In genomic region chrIII:13626692-13627091, ce11 we compare ENCODE assay signal across 2 worm cellular contexts.
TF ChIP-seq lines count a peak whose summit lies in the region.

Gene T12D8.5 (minus strand): TSS chrIII:13626786.

TF ChIP-seq in whole organism, L1 larva, 84 proteins besides CTCF, POLR2A, EP300 and RAD21 (continued from another document):
- TF ChIP-seq nhr-71 (tag; optimal IDR thresholded peaks at IDR 0.05; lab: Kevin White, UChicago) (peak; percentile 12), sox-4 (tag; optimal IDR thresholded peaks at IDR 0.05; lab: Kevin White, UChicago) (no peak), unc-98 (GFP tag; IDR thresholded peaks at IDR 0.05; lab: Robert Waterston, UW) (no peak), nhr-84 (tag; optimal IDR thresholded peaks at IDR 0.05; lab: Kevin White, UChicago) (no peak), lin-35 (GFP tag; optimal IDR thresholded peaks at IDR 0.05; lab: Kevin White, UChicago) (peak in 1 of 2 experiments; percentile 27), nhr-77 (tag; optimal IDR thresholded peaks at IDR 0.05; lab: Kevin White, UChicago) (no peak), rnt-1 (tag; optimal IDR thresholded peaks at IDR 0.05; lab: Kevin White, UChicago) (no peak), pax-3 (tag; optimal IDR thresholded peaks at IDR 0.05; lab: Kevin White, UChicago) (no peak), mep-1 (tag; optimal IDR thresholded peaks at IDR 0.05; lab: Kevin White, UChicago) (no peak), grh-1 (GFP tag; IDR thresholded peaks at IDR 0.05; lab: Robert Waterston, UW) (no peak), nhr-11 (tag; optimal IDR thresholded peaks at IDR 0.05; lab: Kevin White, UChicago) (no peak), snpc-4 (tag; optimal IDR thresholded peaks at IDR 0.05; lab: Kevin White, UChicago) (no peak), nhr-237 (tag; optimal IDR thresholded peaks at IDR 0.05; lab: Kevin White, UChicago) (no peak), sup-37 (GFP tag; optimal IDR thresholded peaks at IDR 0.05; lab: Kevin White, UChicago) (no peak)
TF ChIP-seq in whole organism, L1 larva: peak in this region for 4.

TF ChIP-seq in whole organism, L4 larva, 104 proteins besides CTCF, POLR2A, EP300 and RAD21 (continued from another document):
- no peak for TF ChIP-seq Y5F2A.4 (GFP tag; optimal IDR thresholded peaks at IDR 0.05; lab: Kevin White, UChicago)
- peak; percentile 23; the same call in 1 of the 2 replicates for TF ChIP-seq dmd-6 (GFP tag; IDR thresholded peaks at IDR 0.05; lab: Robert Waterston, UW)
- TF ChIP-seq saeg-2 (GFP tag; IDR thresholded peaks at IDR 0.05; lab: Robert Waterston, UW): no peak
- no peak for TF ChIP-seq ztf-11 (tag; optimal IDR thresholded peaks at IDR 0.05; lab: Kevin White, UChicago)
- no peak for TF ChIP-seq lin-15B (tag; optimal IDR thresholded peaks at IDR 0.05; lab: Kevin White, UChicago)
- no peak for TF ChIP-seq lin-39 (tag; optimal IDR thresholded peaks at IDR 0.05; lab: Kevin White, UChicago)
- TF ChIP-seq nhr-10 (tag; optimal IDR thresholded peaks at IDR 0.05; lab: Kevin White, UChicago): no peak
- TF ChIP-seq mep-1 (tag; optimal IDR thresholded peaks at IDR 0.05; lab: Kevin White, UChicago): peak; percentile 16
- no peak for TF ChIP-seq ceh-32 (tag; optimal IDR thresholded peaks at IDR 0.05; lab: Kevin White, UChicago; ENCODE audit: poor library complexity)
- TF ChIP-seq unc-130 (GFP tag; optimal IDR thresholded peaks at IDR 0.05; lab: Kevin White, UChicago): no peak
- TF ChIP-seq lsy-2 (tag; optimal IDR thresholded peaks at IDR 0.05; lab: Kevin White, UChicago): peak; percentile 13 to 37
- no peak for TF ChIP-seq ama-1 (optimal IDR thresholded peaks at IDR 0.05; lab: Kevin White, UChicago)
- no peak for TF ChIP-seq jun-1 (tag; optimal IDR thresholded peaks at IDR 0.05; lab: Kevin White, UChicago)
- no peak for TF ChIP-seq mes-2 (tag; optimal IDR thresholded peaks at IDR 0.05; lab: Kevin White, UChicago; ENCODE audit: poor library complexity, severe bottlenecking)
- peak; percentile 90 for TF ChIP-seq dve-1 (tag; optimal IDR thresholded peaks at IDR 0.05; lab: Kevin White, UChicago; ENCODE audit: insufficient read depth)
- peak; percentile 80 for TF ChIP-seq pqm-1 (tag; optimal IDR thresholded peaks at IDR 0.05; lab: Kevin White, UChicago)
- no peak for TF ChIP-seq lin-29 (GFP tag; IDR thresholded peaks at IDR 0.05; lab: Robert Waterston, UW)
- TF ChIP-seq mdl-1 (tag; optimal IDR thresholded peaks at IDR 0.05; lab: Kevin White, UChicago): peak in 1 of 2 experiments; percentile 34
- TF ChIP-seq snpc-4 (tag; optimal IDR thresholded peaks at IDR 0.05; lab: Kevin White, UChicago): no peak
- no peak for TF ChIP-seq skn-1 (tag; optimal IDR thresholded peaks at IDR 0.05; lab: Kevin White, UChicago)
- no peak for TF ChIP-seq lir-3 (tag; optimal IDR thresholded peaks at IDR 0.05; lab: Kevin White, UChicago)
- no peak for TF ChIP-seq fkh-10 (GFP tag; optimal IDR thresholded peaks at IDR 0.05; lab: Kevin White, UChicago)
- TF ChIP-seq daf-12 (tag; optimal IDR thresholded peaks at IDR 0.05; lab: Kevin White, UChicago): no peak
- no peak for TF ChIP-seq mxl-3 (GFP tag; optimal IDR thresholded peaks at IDR 0.05; lab: Kevin White, UChicago)
